Fruit fly (Drosophila melanogaster) whole organism, pupa: Measurements from ENCODE around the gene CG46525.

Experiments
- CG10348 ChIP-seq: fragments of 200-800 bp; sonication (Bioruptor generic); IDR thresholded peaks from 2 replicates; pipeline ENCODE4 v1.3.6; 2022; ENCODE audit warnings: missing biosample characterization, missing genetic modification characterization
- CG12605 ChIP-seq: fragments of 200-800 bp; sonication (Bioruptor generic); IDR thresholded peaks from 2 replicates; pipeline ENCODE4 v1.3.6; 2022; ENCODE audit warnings: missing biosample characterization, missing genetic modification characterization
- CG13204 ChIP-seq: fragments of 200-800 bp; sonication (Bioruptor generic); optimal IDR thresholded peaks from 2 replicates; lab custom pipeline; 2018; ENCODE audit warnings: missing biosample characterization, mild to moderate bottlenecking, missing genetic modification characterization, moderate library complexity
- CG14655 ChIP-seq: fragments of 200-800 bp; sonication (Bioruptor generic); optimal IDR thresholded peaks from 3 replicates; lab custom pipeline; 2017; ENCODE audit warnings: mild to moderate bottlenecking, missing biosample characterization, missing genetic modification reagents, missing genetic modification characterization
- CG15710 ChIP-seq: fragments of 200-800 bp; sonication (Bioruptor generic); optimal IDR thresholded peaks from 2 replicates; lab custom pipeline; 2018; ENCODE audit warnings: missing biosample characterization, mild to moderate bottlenecking, missing genetic modification characterization, moderate library complexity
- CG17806 ChIP-seq: fragments of 200-800 bp; sonication (Bioruptor generic); optimal IDR thresholded peaks from 2 replicates; lab custom pipeline; 2018; ENCODE audit warnings: missing biosample characterization, mild to moderate bottlenecking, missing genetic modification characterization, moderate library complexity
- CG32121 ChIP-seq: fragments of 200-800 bp; sonication (Bioruptor generic); IDR thresholded peaks from 2 replicates; pipeline ENCODE4 v1.3.6; 2022; ENCODE audit warnings: missing biosample characterization, missing genetic modification characterization
- CG34367 ChIP-seq: fragments of 200-800 bp; sonication (Bioruptor generic); optimal IDR thresholded peaks from 2 replicates; lab custom pipeline; 2018; ENCODE audit warnings: missing biosample characterization, mild to moderate bottlenecking, missing genetic modification characterization
- CG4496 ChIP-seq: fragments of 200-800 bp; sonication (Bioruptor generic); IDR thresholded peaks from 3 replicates; pipeline ENCODE4 v1.3.6; 2022; ENCODE audit warnings: missing biosample characterization, missing genetic modification characterization
- CG8159 ChIP-seq: fragments of 200-800 bp; sonication (Bioruptor generic); optimal IDR thresholded peaks from 3 replicates; lab custom pipeline; 2018; ENCODE audit warnings: missing biosample characterization, mild to moderate bottlenecking, missing genetic modification characterization, moderate library complexity
- CG8301 ChIP-seq: fragments of 200-800 bp; sonication (Bioruptor generic); optimal IDR thresholded peaks from 2 replicates; lab custom pipeline; 2018; ENCODE audit warnings: missing biosample characterization, mild to moderate bottlenecking, missing genetic modification characterization
- CG9948 ChIP-seq: fragments of 200-800 bp; sonication (Bioruptor generic); optimal IDR thresholded peaks from 2 replicates; lab custom pipeline; 2018; ENCODE audit warnings: missing biosample characterization, mild to moderate bottlenecking, missing genetic modification characterization, moderate library complexity
- D1 ChIP-seq: fragments of 200-800 bp; sonication (Bioruptor generic); optimal IDR thresholded peaks from 2 replicates; lab custom pipeline; 2018; ENCODE audit warnings: missing biosample characterization, mild to moderate bottlenecking, missing genetic modification characterization, moderate library complexity
- EcR ChIP-seq: fragments of 200-800 bp; sonication (Bioruptor generic); optimal IDR thresholded peaks from 3 replicates; lab custom pipeline; 2019; ENCODE audit warnings: missing biosample characterization, missing genetic modification characterization, mild to moderate bottlenecking, moderate library complexity, missing genetic modification reagents
- Ets98B ChIP-seq: fragments of 200-800 bp; sonication (Bioruptor generic); IDR thresholded peaks from 2 replicates; pipeline ENCODE4 v1.3.6; 2022; ENCODE audit warnings: missing biosample characterization, missing genetic modification characterization
- Pif1A ChIP-seq: fragments of 200-800 bp; sonication (Bioruptor generic); optimal IDR thresholded peaks from 3 replicates; lab custom pipeline; 2016; ENCODE audit warnings: missing biosample characterization, missing genetic modification characterization
- Pif1B ChIP-seq: fragments of 200-800 bp; sonication (Bioruptor generic); optimal IDR thresholded peaks from 3 replicates; lab custom pipeline; 2016; ENCODE audit warnings: missing biosample characterization, missing genetic modification characterization
- Snoo ChIP-seq: fragments of 200-800 bp; sonication (Bioruptor generic); optimal IDR thresholded peaks from 3 replicates; lab custom pipeline; 2017; ENCODE audit warnings: missing biosample characterization, mild to moderate bottlenecking, missing genetic modification characterization, inconsistent platforms
- fd96Ca ChIP-seq: fragments of 200-800 bp; sonication (Bioruptor generic); IDR thresholded peaks from 3 replicates; pipeline ENCODE4 v1.3.6; 2022; ENCODE audit warnings: missing biosample characterization, missing genetic modification characterization
- gl ChIP-seq: fragments of 200-800 bp; sonication (Bioruptor generic); optimal IDR thresholded peaks from 2 replicates; lab custom pipeline; 2018; ENCODE audit warnings: missing biosample characterization, mild to moderate bottlenecking, missing genetic modification characterization
- rn ChIP-seq: fragments of 200-800 bp; sonication (Bioruptor generic); IDR thresholded peaks from 2 replicates; pipeline ENCODE4 v1.3.6; 2022; ENCODE audit warnings: missing biosample characterization, missing genetic modification characterization

CG46525 gene

DNA sequence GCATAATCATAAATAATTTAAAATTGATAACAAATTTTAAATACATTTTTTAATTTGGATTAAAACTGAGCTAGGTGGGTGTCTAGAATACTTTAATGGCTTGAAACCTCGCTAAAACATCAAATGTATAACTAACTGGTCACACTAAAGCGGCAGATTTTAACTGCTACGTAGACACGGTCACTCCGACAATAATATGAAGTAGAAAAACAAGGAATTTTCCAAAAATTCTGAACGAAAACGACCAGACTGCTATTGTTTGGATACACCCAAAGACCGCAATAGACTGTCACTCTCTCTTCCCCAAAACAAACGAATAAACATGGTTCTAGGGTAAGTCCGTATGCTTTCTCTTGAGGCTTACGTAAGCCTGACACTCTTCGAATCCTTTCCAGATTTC lies 9.2 kb upstream of the CG46525 start, which contains the start of gene QIL1:
Gene QIL1 (plus strand): TSS at position 142 of the 400 bp plus-strand sequence.
- no peak for TF ChIP-seq Pif1B (GFP tag; lab: Kevin White, UChicago)
- no peak for TF ChIP-seq CG17806 (tag; lab: Kevin White, UChicago)
- TF ChIP-seq D1 (tag; lab: Kevin White, UChicago): peak; percentile 93
- no peak for TF ChIP-seq fd96Ca (GFP tag; lab: Robert Waterston, UW)
- no peak for TF ChIP-seq CG32121 (GFP tag; lab: Robert Waterston, UW)

DNA sequence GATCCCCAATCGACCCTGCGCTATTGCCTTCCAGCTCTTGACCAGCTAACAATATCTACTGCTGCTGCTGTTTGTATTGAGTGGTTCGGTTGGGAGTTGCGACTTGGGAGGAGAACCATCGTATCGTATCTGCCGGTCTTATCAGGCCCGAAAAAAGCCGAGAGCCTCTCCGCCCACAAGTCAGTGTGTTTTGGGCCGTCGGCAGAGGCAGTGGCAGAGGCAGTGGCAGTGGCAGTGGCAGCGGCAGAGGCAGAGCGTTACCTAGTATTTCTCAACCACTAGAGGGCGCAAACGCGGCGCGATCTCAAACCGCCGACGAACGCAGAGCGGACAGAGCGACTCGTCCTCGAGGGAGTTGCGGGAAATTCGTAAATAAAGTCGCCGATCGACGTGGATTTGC lies 4.9 kb upstream of the CG46525 start, which contains the start of gene SecCl:
Gene SecCl (plus strand): TSS at position 18 of the 400 bp plus-strand sequence.
- TF ChIP-seq CG8159 (tag; lab: Kevin White, UChicago) (no peak), CG13204 (no peak), CG34367 (tag; lab: Kevin White, UChicago) (no peak), CG4496 (GFP tag; lab: Robert Waterston, UW) (no peak), CG15710 (tag; lab: Kevin White, UChicago) (no peak), Pif1A (GFP tag; lab: Kevin White, UChicago) (no peak), CG12605 (GFP tag; lab: Robert Waterston, UW) (no peak), fd96Ca (GFP tag; lab: Robert Waterston, UW) (no peak), Snoo (no peak), CG8301 (tag; lab: Kevin White, UChicago) (no peak), Pif1B (GFP tag; lab: Kevin White, UChicago) (no peak), D1 (tag; lab: Kevin White, UChicago) (no peak), CG32121 (GFP tag; lab: Robert Waterston, UW) (no peak), Ets98B (GFP tag; lab: Robert Waterston, UW) (no peak), gl (tag; lab: Kevin White, UChicago) (no peak)

DNA sequence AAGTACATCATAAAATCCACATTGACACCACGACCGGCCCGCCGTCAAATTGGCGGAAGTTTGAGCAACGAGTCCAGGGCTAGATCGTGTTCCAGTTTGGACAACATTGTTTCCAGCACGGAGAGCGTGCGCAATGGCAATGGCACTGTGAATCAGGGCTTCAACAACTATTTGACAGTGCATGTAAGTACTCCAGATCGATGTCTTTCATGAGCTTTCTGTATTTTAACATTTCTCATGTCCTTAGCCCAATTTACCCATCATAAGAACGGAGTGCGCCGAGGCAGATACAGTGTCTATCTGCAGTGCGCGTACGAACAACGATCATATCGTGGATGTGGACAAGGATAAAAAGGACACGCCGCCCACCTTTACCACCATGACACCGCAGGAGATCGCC lies 1.1 kb upstream of the CG46525 start:
- no peak for TF ChIP-seq fd96Ca (GFP tag; lab: Robert Waterston, UW)
- no peak for TF ChIP-seq rn
- no peak for TF ChIP-seq CG15710 (tag; lab: Kevin White, UChicago)
- no peak for TF ChIP-seq Pif1A (GFP tag; lab: Kevin White, UChicago)
- TF ChIP-seq CG32121 (GFP tag; lab: Robert Waterston, UW): no peak
- no peak for TF ChIP-seq CG12605 (GFP tag; lab: Robert Waterston, UW)
- TF ChIP-seq CG34367 (tag; lab: Kevin White, UChicago): no peak
- TF ChIP-seq, all 21 proteins: peak for 0

DNA sequence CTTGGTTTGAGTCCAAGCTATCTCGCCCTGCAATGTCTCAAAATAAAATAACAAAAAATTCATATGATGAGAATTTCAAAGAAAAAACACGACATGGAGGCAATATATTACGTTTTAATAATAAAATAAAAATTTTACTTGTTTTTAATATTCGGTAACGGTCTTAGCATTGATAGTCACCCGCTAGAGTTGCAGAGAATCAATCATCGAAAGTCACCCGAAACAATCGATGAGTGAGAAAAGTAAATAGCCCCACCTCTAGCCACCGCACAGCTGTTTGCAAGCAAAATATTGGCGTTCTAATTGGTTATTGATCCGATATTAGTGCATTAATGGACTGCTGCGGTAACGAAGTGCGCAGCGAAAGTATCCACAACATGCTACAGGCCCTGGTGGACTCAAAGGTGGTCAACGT lies 966 bp downstream of the CG46525 start, which contains the start of gene CG34250:
Gene CG34250 (plus strand): TSS at position 244 of the 415 bp plus-strand sequence.
- TF ChIP-seq CG10348 (GFP tag; lab: Robert Waterston, UW): no peak
- TF ChIP-seq D1 (tag; lab: Kevin White, UChicago): peak; percentile 82
- no peak for TF ChIP-seq CG32121 (GFP tag; lab: Robert Waterston, UW)

DNA sequence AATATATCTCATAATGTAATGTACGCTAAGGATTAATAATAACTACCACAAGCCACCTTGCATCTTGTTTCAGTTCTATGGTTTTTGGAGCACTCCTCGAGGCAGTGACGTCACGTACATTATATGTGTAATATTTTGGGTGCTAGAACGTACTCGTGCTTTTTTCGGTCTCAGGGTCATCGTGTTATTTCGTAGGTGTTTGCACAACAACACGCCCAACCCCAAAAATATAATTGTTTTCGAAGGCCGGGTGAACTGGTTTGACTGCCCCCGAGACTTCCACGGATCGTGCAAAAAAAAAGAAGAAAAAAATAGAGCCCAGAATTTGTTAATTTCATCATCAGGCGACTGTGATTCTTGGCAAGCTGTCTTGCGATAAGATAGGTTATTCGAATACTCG lies 1.5 kb downstream of the CG46525 start:
- no peak for TF ChIP-seq CG12605 (GFP tag; lab: Robert Waterston, UW)
- no peak for TF ChIP-seq CG10348 (GFP tag; lab: Robert Waterston, UW)
- TF ChIP-seq CG34367 (tag; lab: Kevin White, UChicago): no peak
- no peak for TF ChIP-seq EcR
- TF ChIP-seq Snoo: no peak
- no peak for TF ChIP-seq rn

DNA sequence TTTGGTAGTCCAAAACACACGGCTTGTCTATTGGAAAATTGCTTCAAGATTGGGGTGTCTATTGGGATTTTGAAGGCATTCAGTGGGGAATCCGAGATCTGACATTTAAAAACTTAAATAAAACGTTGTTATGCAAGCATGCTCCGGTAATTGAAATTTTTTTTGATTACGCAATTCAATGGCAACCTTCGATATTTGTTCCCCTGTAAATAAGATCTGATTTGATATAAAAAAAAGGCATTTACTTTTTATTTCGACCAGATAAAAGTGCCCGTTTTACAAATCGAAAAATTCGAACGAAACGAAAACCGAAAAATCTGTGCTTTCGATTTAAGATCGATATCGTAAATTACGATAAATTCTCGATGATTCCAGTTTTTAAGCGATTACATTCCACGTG lies 3.8 kb downstream of the CG46525 start, which contains the start of the genes CG13733 and qjt:
Gene CG13733 (minus strand): TSS at position 101 of the 400 bp plus-strand sequence.
Gene qjt (plus strand): TSS at position 271 of the 400 bp plus-strand sequence.
- TF ChIP-seq CG8159 (tag; lab: Kevin White, UChicago): no peak
- TF ChIP-seq CG12605 (GFP tag; lab: Robert Waterston, UW): no peak
- TF ChIP-seq Pif1B (GFP tag; lab: Kevin White, UChicago): no peak
- no peak for TF ChIP-seq CG17806 (tag; lab: Kevin White, UChicago)
- TF ChIP-seq CG9948: no peak
- no peak for TF ChIP-seq rn
- TF ChIP-seq gl (tag; lab: Kevin White, UChicago): no peak
- no peak for TF ChIP-seq CG15710 (tag; lab: Kevin White, UChicago)
- no peak for TF ChIP-seq CG10348 (GFP tag; lab: Robert Waterston, UW)
- no peak for TF ChIP-seq Pif1A (GFP tag; lab: Kevin White, UChicago)
- no peak for TF ChIP-seq EcR
- no peak for TF ChIP-seq CG8301 (tag; lab: Kevin White, UChicago)
- no peak for TF ChIP-seq Snoo

DNA sequence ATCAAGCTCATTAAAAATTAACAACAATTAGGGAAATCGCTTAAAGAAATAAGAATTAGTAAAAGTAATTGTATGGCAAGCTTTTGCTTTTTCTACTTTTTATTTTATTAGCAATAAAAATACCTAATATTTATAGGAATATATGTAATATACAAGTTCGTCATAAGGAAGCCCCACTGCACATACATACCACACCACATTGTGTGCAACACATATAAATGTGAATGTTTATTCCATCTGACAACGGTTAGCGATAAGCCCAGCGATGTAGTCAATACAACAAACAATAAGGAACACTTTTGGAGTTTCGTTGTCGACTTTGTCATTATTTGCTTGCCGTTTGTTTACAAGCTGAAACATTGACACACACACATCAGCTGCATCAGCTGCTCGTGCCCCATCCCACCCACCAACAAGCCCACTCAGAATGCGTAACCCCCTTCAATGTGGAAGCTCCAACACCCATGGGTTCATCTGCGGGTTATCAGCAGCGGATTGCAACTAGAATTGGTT lies 10.3 kb downstream of the CG46525 start:
- TF ChIP-seq D1 (tag; lab: Kevin White, UChicago) (no peak), Ets98B (GFP tag; lab: Robert Waterston, UW) (no peak), Pif1B (GFP tag; lab: Kevin White, UChicago) (peak; percentile 43), Snoo (peak; percentile 59), fd96Ca (GFP tag; lab: Robert Waterston, UW) (no peak; the same call in 2 of the 3 replicates), CG12605 (GFP tag; lab: Robert Waterston, UW) (no peak), Pif1A (GFP tag; lab: Kevin White, UChicago) (peak; percentile 46), CG32121 (GFP tag; lab: Robert Waterston, UW) (peak; percentile 38), CG14655 (GFP tag; lab: Kevin White, UChicago) (peak; percentile 7), gl (tag; lab: Kevin White, UChicago) (peak; percentile 72), rn (no peak), CG34367 (tag; lab: Kevin White, UChicago) (peak; percentile 25), CG4496 (GFP tag; lab: Robert Waterston, UW) (0 out of 3 replicates have a peak, but pooled peaks have one; percentile 11), CG8301 (tag; lab: Kevin White, UChicago) (peak; percentile 48), EcR (peak; percentile 50), CG13204 (no peak), CG9948 (peak; percentile 36), CG17806 (tag; lab: Kevin White, UChicago) (peak; percentile 20), CG8159 (tag; lab: Kevin White, UChicago) (peak; percentile 50), CG10348 (GFP tag; lab: Robert Waterston, UW) (no peak), CG15710 (tag; lab: Kevin White, UChicago) (peak; percentile 26)
